Fruit fly (Drosophila melanogaster): ENCODE results near the gene RhoGAP92B.

DNA sequence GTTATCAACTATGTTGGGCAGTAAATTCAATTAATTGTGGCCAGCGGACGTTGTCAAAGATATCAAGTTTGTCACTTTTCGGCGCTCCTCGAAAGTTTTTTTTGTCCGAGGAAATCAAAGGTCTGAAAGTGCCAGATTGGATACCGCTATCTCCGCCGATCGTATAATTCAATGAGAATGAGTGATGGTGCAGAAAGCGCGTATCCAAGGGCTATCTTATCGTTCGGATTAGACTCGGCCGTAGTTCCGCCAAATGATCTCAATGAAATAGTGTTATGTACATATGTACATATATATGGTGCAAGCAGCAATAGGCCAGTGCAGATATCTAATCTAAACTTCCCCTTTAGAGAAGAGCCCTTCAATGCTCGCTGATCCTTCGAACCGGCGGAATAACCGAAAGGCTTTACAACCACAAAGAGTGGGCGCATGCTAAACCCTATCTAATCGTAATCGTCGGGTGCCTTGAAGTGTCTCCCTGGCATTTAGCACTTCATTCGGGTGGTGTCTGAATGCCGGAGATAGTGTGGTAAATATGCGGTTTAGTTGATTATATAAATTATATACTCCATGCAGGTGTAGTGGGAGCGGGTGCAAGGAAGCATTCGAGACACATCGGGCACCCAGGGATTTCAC, 31.7 kb upstream of the RhoGAP92B start:
- no peak for TF ChIP-seq CG3919 (GFP tag; optimal IDR thresholded peaks at IDR 0.05)
- TF ChIP-seq fd59A (GFP tag; optimal IDR thresholded peaks at IDR 0.05): no peak
- TF ChIP-seq CG11762 (GFP tag; optimal IDR thresholded peaks at IDR 0.05; ENCODE audit: insufficient read depth): no peak
- TF ChIP-seq dsx (GFP tag; optimal IDR thresholded peaks at IDR 0.05; ENCODE audit: poor library complexity, severe bottlenecking): no peak
- no peak for TF ChIP-seq Ets96B (tag; optimal IDR thresholded peaks at IDR 0.05)
- TF ChIP-seq CG10631 (GFP tag; optimal IDR thresholded peaks at IDR 0.05): no peak
- TF ChIP-seq achi (GFP tag; optimal IDR thresholded peaks at IDR 0.05): no peak
- no peak for TF ChIP-seq Met (GFP tag; optimal IDR thresholded peaks at IDR 0.05)
- TF ChIP-seq Sox102F (GFP tag; optimal IDR thresholded peaks at IDR 0.05): no peak
- no peak for TF ChIP-seq CG9139 (GFP tag; optimal IDR thresholded peaks at IDR 0.05)
- TF ChIP-seq CG6854 (GFP tag; optimal IDR thresholded peaks at IDR 0.05): no peak
- TF ChIP-seq OdsH (GFP tag; optimal IDR thresholded peaks at IDR 0.05): no peak
